Fruit fly (Drosophila melanogaster) whole organism, embryonic: ENCODE measurements around the gene Dap160.

ENCODE experiments used
- Atf-2 ChIP-seq: fragments of 200-800 bp; sonication (Bioruptor generic); optimal IDR thresholded peaks from 2 replicates; lab custom pipeline; 2016; ENCODE audit warnings: missing biosample characterization, missing genetic modification characterization
- Awh ChIP-seq: fragments of 200-800 bp; sonication (Bioruptor generic); IDR thresholded peaks from 2 replicates; pipeline ENCODE4, ENCODE4 v1.3.6; 2022; ENCODE audit warnings: missing biosample characterization, missing genetic modification characterization
- CG10543 ChIP-seq: fragments of 200-800 bp; sonication (Bioruptor generic); optimal IDR thresholded peaks from 3 replicates; lab custom pipeline; 2017; ENCODE audit warnings: missing biosample characterization, mild to moderate bottlenecking, missing genetic modification characterization, moderate library complexity
- CG10979 ChIP-seq: fragments of 200-800 bp; sonication (Bioruptor generic); optimal IDR thresholded peaks from 2 replicates; lab custom pipeline; 2018; ENCODE audit warnings: missing biosample characterization, mild to moderate bottlenecking, missing genetic modification characterization, moderate library complexity
- CG12104 ChIP-seq: fragments of 200-800 bp; sonication (Bioruptor generic); optimal IDR thresholded peaks from 3 replicates; lab custom pipeline; 2016; ENCODE audit warnings: missing biosample characterization, missing genetic modification characterization
- CG12659 ChIP-seq: fragments of 200-800 bp; sonication (Bioruptor generic); optimal IDR thresholded peaks from 3 replicates; lab custom pipeline; 2017; ENCODE audit warnings: mild to moderate bottlenecking, missing biosample characterization, missing genetic modification reagents, missing genetic modification characterization
- CG12744 ChIP-seq: fragments of 200-800 bp; sonication (Bioruptor generic); optimal IDR thresholded peaks from 2 replicates; lab custom pipeline; 2016; ENCODE audit warnings: missing biosample characterization, missing genetic modification characterization
- CG14050 ChIP-seq: fragments of 200-800 bp; sonication (Bioruptor generic); IDR thresholded peaks from 3 replicates; pipeline ENCODE4 v1.3.6; 2022; ENCODE audit warnings: missing biosample characterization, missing genetic modification characterization
- CG14965 ChIP-seq: fragments of 200-800 bp; sonication (Bioruptor generic); optimal IDR thresholded peaks from 2 replicates; lab custom pipeline; 2016; ENCODE audit warnings: missing biosample characterization, missing genetic modification characterization, borderline replicate concordance
- CG1602 ChIP-seq: fragments of 200-800 bp; sonication (Bioruptor generic); optimal IDR thresholded peaks from 3 replicates; lab custom pipeline; 2016; ENCODE audit warnings: missing biosample characterization, missing genetic modification characterization
- CG18764 ChIP-seq: fragments of 200-800 bp; sonication (Bioruptor generic); optimal IDR thresholded peaks from 3 replicates; lab custom pipeline; 2016; ENCODE audit warnings: missing biosample characterization, missing genetic modification characterization
- CG33557 ChIP-seq: fragments of 200-800 bp; sonication (Bioruptor generic); optimal IDR thresholded peaks from 2 replicates; lab custom pipeline; 2019; ENCODE audit warnings: missing biosample characterization, mild to moderate bottlenecking, missing genetic modification characterization, moderate library complexity
- CG3995 ChIP-seq: fragments of 200-800 bp; sonication (Bioruptor generic); optimal IDR thresholded peaks from 3 replicates; lab custom pipeline; 2016; ENCODE audit warnings: missing biosample characterization, missing genetic modification characterization
- CG4707 ChIP-seq: fragments of 200-800 bp; sonication (Bioruptor generic); optimal IDR thresholded peaks from 2 replicates; lab custom pipeline; 2018; ENCODE audit warnings: missing biosample characterization, mild to moderate bottlenecking, missing genetic modification characterization, moderate library complexity
- CG6765 ChIP-seq: fragments of 200-800 bp; sonication (Bioruptor generic); optimal IDR thresholded peaks from 3 replicates; lab custom pipeline; 2017; ENCODE audit warnings: missing biosample characterization, mild to moderate bottlenecking, missing genetic modification characterization
- CG7271 ChIP-seq: fragments of 200-800 bp; sonication (Bioruptor generic); optimal IDR thresholded peaks from 2 replicates; lab custom pipeline; 2018; ENCODE audit warnings: missing biosample characterization, mild to moderate bottlenecking, missing genetic modification characterization, moderate library complexity
- CG7786 ChIP-seq: fragments of 200-800 bp; sonication (Bioruptor generic); optimal IDR thresholded peaks from 2 replicates; lab custom pipeline; 2016; ENCODE audit warnings: missing biosample characterization, missing genetic modification characterization
- CG8290 ChIP-seq, 3 experiments: fragments of 200-800 bp; sonication (Bioruptor generic); optimal IDR thresholded peaks; 2 replicates each; lab custom pipeline; 2016 to 2019; ENCODE audit warnings: missing biosample characterization in 3 of 3, missing genetic modification characterization in 3 of 3, mild to moderate bottlenecking in 2 of 3, moderate library complexity in 1 of 3
- CG8944 ChIP-seq: fragments of 200-800 bp; sonication (Bioruptor generic); optimal IDR thresholded peaks from 3 replicates; lab custom pipeline; 2016; ENCODE audit warnings: missing biosample characterization, missing genetic modification characterization
- Dad ChIP-seq: fragments of 200-800 bp; sonication (Bioruptor generic); optimal IDR thresholded peaks from 3 replicates; lab custom pipeline; 2016; ENCODE audit warnings: missing biosample characterization, missing genetic modification characterization
- Doc3 ChIP-seq: fragments of 200-800 bp; sonication (Bioruptor generic); IDR thresholded peaks from 3 replicates; pipeline ENCODE4 v1.3.6; 2022; ENCODE audit warnings: missing biosample characterization, missing genetic modification characterization; ENCODE audit not compliant: partially characterized antibody
- ERR ChIP-seq: fragments of 200-800 bp; sonication (Bioruptor generic); optimal IDR thresholded peaks from 2 replicates; lab custom pipeline; 2016; ENCODE audit warnings: missing biosample characterization, missing genetic modification characterization
- Eip74EF ChIP-seq, 2 experiments: fragments of 200-800 bp in 1 of 2; fragments of >200 bp in 1 of 2; sonication (Bioruptor generic) in 1 of 2; optimal IDR thresholded peaks; 2 replicates each; lab custom pipeline; 2017 to 2019; ENCODE audit warnings: missing biosample characterization in 2 of 2, missing genetic modification characterization in 2 of 2, mild to moderate bottlenecking in 1 of 2, moderate library complexity in 1 of 2
- Elba2 ChIP-seq: fragments of 200-800 bp; sonication (Bioruptor generic); optimal IDR thresholded peaks from 3 replicates; lab custom pipeline; 2016; ENCODE audit warnings: missing biosample characterization, missing genetic modification characterization
- Gsc ChIP-seq: fragments of 200-800 bp; sonication (Bioruptor generic); IDR thresholded peaks from 2 replicates; pipeline ENCODE4 v1.3.6; 2022; ENCODE audit warnings: missing biosample characterization, missing genetic modification characterization
- HLHmδ ChIP-seq: fragments of 200-800 bp; sonication (Bioruptor generic); optimal IDR thresholded peaks from 2 replicates; lab custom pipeline; 2018; ENCODE audit warnings: missing biosample characterization, mild to moderate bottlenecking, missing genetic modification characterization, moderate library complexity
- Hmx ChIP-seq: fragments of 200-800 bp; sonication (Bioruptor generic); optimal IDR thresholded peaks from 2 replicates; lab custom pipeline; 2016; ENCODE audit warnings: missing biosample characterization, missing genetic modification characterization
- Jarid2 ChIP-seq: fragments of 200-800 bp; sonication (Bioruptor generic); optimal IDR thresholded peaks from 3 replicates; lab custom pipeline; 2017; ENCODE audit warnings: mild to moderate bottlenecking, missing biosample characterization, missing genetic modification reagents, missing genetic modification characterization
- NK7.1 ChIP-seq: fragments of 200-800 bp; sonication (Bioruptor generic); optimal IDR thresholded peaks from 3 replicates; lab custom pipeline; 2016; ENCODE audit warnings: missing biosample characterization, missing genetic modification characterization
- Scr ChIP-seq: fragments of 200-800 bp; sonication (Bioruptor generic); IDR thresholded peaks from 2 replicates; pipeline ENCODE4 v1.3.6; 2022; ENCODE audit warnings: missing biosample characterization, missing genetic modification characterization; ENCODE audit not compliant: partially characterized antibody
- Sry-β ChIP-seq: fragments of 200-800 bp; sonication (Bioruptor generic); optimal IDR thresholded peaks from 2 replicates; lab custom pipeline; 2018; ENCODE audit warnings: missing biosample characterization, mild to moderate bottlenecking, missing genetic modification characterization, moderate library complexity
- Ssrp ChIP-seq: fragments of 200-800 bp; sonication (Bioruptor generic); optimal IDR thresholded peaks from 2 replicates; lab custom pipeline; 2018; ENCODE audit warnings: missing biosample characterization, mild to moderate bottlenecking, missing genetic modification characterization, moderate library complexity
- Taf1 ChIP-seq: fragments of 200-800 bp; sonication (Bioruptor generic); IDR thresholded peaks from 2 replicates; pipeline ENCODE4 v1.3.6; 2022; ENCODE audit warnings: missing biosample characterization, missing genetic modification characterization
- Usf ChIP-seq: fragments of 200-800 bp; sonication (Bioruptor generic); optimal IDR thresholded peaks from 2 replicates; lab custom pipeline; 2017; ENCODE audit warnings: missing genotype, missing biosample characterization, missing genetic modification characterization
- al ChIP-seq: fragments of 200-800 bp; sonication (Bioruptor generic); IDR thresholded peaks from 2 replicates; pipeline ENCODE4 v1.3.6; 2022; ENCODE audit warnings: missing biosample characterization, missing genetic modification characterization
- amos ChIP-seq: fragments of 200-800 bp; sonication (Bioruptor generic); IDR thresholded peaks from 2 replicates; pipeline ENCODE4 v1.3.6; 2022; ENCODE audit warnings: missing biosample characterization, missing genetic modification characterization; ENCODE audit not compliant: partially characterized antibody
- ato ChIP-seq: fragments of 200-800 bp; sonication (Bioruptor generic); IDR thresholded peaks from 2 replicates; pipeline ENCODE4 v1.3.6; 2022; ENCODE audit warnings: missing biosample characterization, missing genetic modification characterization; ENCODE audit not compliant: partially characterized antibody
- chif ChIP-seq, 2 experiments: fragments of 200-800 bp; sonication (Bioruptor generic); optimal IDR thresholded peaks; 3 replicates each; lab custom pipeline; 2016; ENCODE audit warnings: missing biosample characterization in 2 of 2, missing genetic modification characterization in 2 of 2
- cwo ChIP-seq: fragments of 200-800 bp; sonication (Bioruptor generic); optimal IDR thresholded peaks from 3 replicates; lab custom pipeline; 2017; ENCODE audit warnings: missing biosample characterization, missing genetic modification characterization, mild to moderate bottlenecking, moderate library complexity, missing genetic modification reagents
- emc ChIP-seq: fragments of 200-800 bp; sonication (Bioruptor generic); optimal IDR thresholded peaks from 2 replicates; lab custom pipeline; 2016; ENCODE audit warnings: missing biosample characterization, missing genetic modification characterization
- exex ChIP-seq: fragments of 200-800 bp; sonication (Bioruptor generic); optimal IDR thresholded peaks from 4 replicates; lab custom pipeline; 2018; ENCODE audit warnings: missing biosample characterization, mild to moderate bottlenecking, missing genetic modification characterization, moderate library complexity
- ftz-f1 ChIP-seq: fragments of 200-800 bp; sonication (Bioruptor generic); optimal IDR thresholded peaks from 2 replicates; lab custom pipeline; 2016; ENCODE audit warnings: missing biosample characterization, missing genetic modification characterization
- mld ChIP-seq: fragments of 200-800 bp; sonication (Bioruptor generic); IDR thresholded peaks from 3 replicates; pipeline ENCODE4 v1.3.6; 2022; ENCODE audit warnings: missing biosample characterization, missing genetic modification characterization; ENCODE audit not compliant: partially characterized antibody
- org-1 ChIP-seq: fragments of 200-800 bp; sonication (Bioruptor generic); optimal IDR thresholded peaks from 2 replicates; lab custom pipeline; 2017; ENCODE audit warnings: missing biosample characterization, missing genetic modification characterization
- peb ChIP-seq: fragments of 200-800 bp; sonication (Bioruptor generic); IDR thresholded peaks from 2 replicates; pipeline ENCODE4 v1.3.6; 2022; ENCODE audit warnings: missing biosample characterization, missing genetic modification characterization
- scrt ChIP-seq: fragments of 200-800 bp; sonication (Bioruptor generic); optimal IDR thresholded peaks from 2 replicates; lab custom pipeline; 2018; ENCODE audit warnings: missing biosample characterization, mild to moderate bottlenecking, missing genetic modification characterization, moderate library complexity
- sim ChIP-seq: fragments of 200-800 bp; sonication (Bioruptor generic); IDR thresholded peaks from 2 replicates; pipeline ENCODE4 v1.3.6; 2022; ENCODE audit warnings: missing biosample characterization, missing genetic modification characterization

Dap160 gene

dm6 chr2L:21168295-21169159, 26.4 kb upstream of the Dap160 start, which contains the start of the genes mAcon1, CG43345 and CG43346 (continued):
- TF ChIP-seq al (GFP tag; lab: Robert Waterston, UW) (peak; percentile 73), CG12104 (GFP tag; lab: Kevin White, UChicago) (peak; percentile 64), CG33557 (GFP tag; lab: Kevin White, UChicago) (peak; percentile 54), Elba2 (GFP tag; lab: Kevin White, UChicago) (peak; percentile 11), Hmx (GFP tag; lab: Kevin White, UChicago) (peak; percentile 34), exex (peak; percentile 54), CG18764 (peak; percentile 64), mld (GFP tag; lab: Robert Waterston, UW) (no peak), Awh (GFP tag; lab: Robert Waterston, UW) (no peak), Sry-β (peak; percentile 99), Gsc (GFP tag; lab: Robert Waterston, UW) (0 out of 2 replicates have a peak, but pooled peaks have one; percentile 8), CG14050 (GFP tag; lab: Robert Waterston, UW) (peak; percentile 27; the same call in 2 of the 3 replicates), amos (GFP tag; lab: Robert Waterston, UW) (no peak), CG4707 (no peak), ato (no peak), Doc3 (GFP tag; lab: Robert Waterston, UW) (no peak), Atf-2 (GFP tag; lab: Kevin White, UChicago) (peak; percentile 84), cwo (GFP tag; lab: Kevin White, UChicago) (peak; percentile 68), Eip74EF (GFP tag; optimal IDR thresholded peaks at IDR 0.05; lab: Kevin White, UChicago) (no peak), CG10979 (tag; lab: Kevin White, UChicago) (peak; percentile 64), Usf (GFP tag; lab: Kevin White, UChicago) (peak; percentile 70), CG14965 (peak; percentile 26), org-1 (peak; percentile 62), ftz-f1 (GFP tag; lab: Kevin White, UChicago) (peak; percentile 53), NK7.1 (peak; percentile 81), CG8290 (GFP tag; optimal IDR thresholded peaks at IDR 0.05; lab: Kevin White, UChicago) (peak; percentile 68), CG8290 (tag; optimal IDR thresholded peaks at IDR 0.05; lab: Kevin White, UChicago) (peak in 1 of 2 experiments; percentile 49), CG8944 (GFP tag; lab: Kevin White, UChicago) (peak; percentile 88), CG7271 (tag; lab: Kevin White, UChicago) (peak; percentile 8), peb (GFP tag; lab: Robert Waterston, UW) (no peak; the same call in 1 of the 2 replicates), CG3995 (GFP tag; lab: Kevin White, UChicago) (peak; percentile 46), Scr (GFP tag; lab: Robert Waterston, UW) (no peak), CG12744 (peak; percentile 70), Jarid2 (GFP tag; lab: Kevin White, UChicago) (no peak), Taf1 (GFP tag; lab: Robert Waterston, UW) (no peak; the same call in 1 of the 2 replicates), CG1602 (GFP tag; lab: Kevin White, UChicago) (peak; percentile 67), CG6765 (GFP tag; lab: Kevin White, UChicago) (peak; percentile 27), ERR (GFP tag; lab: Kevin White, UChicago) (peak; percentile 82), CG12659 (GFP tag; lab: Kevin White, UChicago) (peak; percentile 90), chif (GFP tag; optimal IDR thresholded peaks at IDR 0.05; lab: Kevin White, UChicago) (peak; percentile 71 to 78), emc (GFP tag; lab: Kevin White, UChicago) (peak; percentile 84), sim (no peak), scrt (GFP tag; lab: Kevin White, UChicago) (no peak), CG10543 (GFP tag; lab: Kevin White, UChicago) (peak; percentile 92), Ssrp (peak; percentile 70), HLHmδ (GFP tag; lab: Kevin White, UChicago) (no peak), Dad (GFP tag; lab: Kevin White, UChicago) (peak; percentile 89), CG7786 (peak; percentile 90)
